Worm (Caenorhabditis elegans): Measurements from ENCODE around the gene bgnt-1.4.

DNA sequence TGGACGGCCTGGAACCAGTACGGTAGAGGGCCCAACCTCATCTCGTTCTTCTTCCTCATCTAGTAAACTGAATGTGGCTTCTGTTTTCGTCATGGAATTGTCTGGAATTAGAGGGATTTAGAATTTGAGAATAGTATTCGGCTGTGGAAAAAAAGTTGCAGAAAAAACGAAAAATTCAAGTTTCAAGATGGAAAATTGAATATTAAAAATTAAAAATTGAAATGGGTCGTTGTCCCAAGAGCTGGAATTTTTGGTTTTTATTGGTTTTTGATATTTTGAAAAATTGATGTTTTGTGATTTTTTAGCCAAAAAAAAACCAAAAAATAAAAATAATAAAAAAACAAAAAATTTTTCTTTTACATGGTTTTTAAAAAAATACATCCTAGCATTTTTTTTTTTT is 45.1 kb downstream of the bgnt-1.4 start, which contains the start of gene R02F11.3:
- TF ChIP-seq mep-1 (tag; optimal IDR thresholded peaks at IDR 0.05) (no peak), lin-15B (tag; optimal IDR thresholded peaks at IDR 0.05) (no peak), unc-62 (GFP tag; optimal IDR thresholded peaks at IDR 0.05) (no peak)

All from whole organism, L1 larva.